Fruit fly (Drosophila melanogaster) S2 (cell line): Measurements from ENCODE around the gene Idh3g.

Source experiments
- CG8478 ChIP-seq: fragments of >200 bp; optimal IDR thresholded peaks from 2 replicates; lab custom pipeline; 2018
- CTCF ChIP-seq, 2 experiments: fragments of >200 bp; optimal IDR thresholded peaks; 2 replicates each; lab custom pipeline; 2018

- peak in 1 of 2 experiments; percentile 26 for TF ChIP-seq CTCF (optimal IDR thresholded peaks at IDR 0.05; lab: Kevin White, UChicago)
- TF ChIP-seq CG8478 (lab: Kevin White, UChicago): no peak
Measured at dm6 chr3R:25646882-25647518, 33.6 kb upstream of the Idh3g start.
